Fruit fly (Drosophila melanogaster) whole organism, prepupa: ENCODE data around the gene Pex5.

ENCODE experiments used
- CG11902 ChIP-seq: fragments of 200-800 bp; sonication (Bioruptor generic); optimal IDR thresholded peaks from 3 replicates; lab custom pipeline; 2016; ENCODE audit warnings: missing biosample characterization, missing genetic modification characterization
- CG34406 ChIP-seq: fragments of 200-800 bp; sonication (Bioruptor generic); optimal IDR thresholded peaks from 3 replicates; lab custom pipeline; 2016; ENCODE audit warnings: missing biosample characterization, missing genetic modification characterization
- Eip93F ChIP-seq: fragments of 200-800 bp; sonication (Bioruptor generic); optimal IDR thresholded peaks from 2 replicates; lab custom pipeline; 2016; ENCODE audit warnings: missing biosample characterization, mild to moderate bottlenecking, missing genetic modification characterization
- Gug ChIP-seq: fragments of 200-800 bp; sonication (Bioruptor generic); IDR thresholded peaks from 2 replicates; pipeline ENCODE4 v1.3.6; 2022; ENCODE audit warnings: missing biosample characterization, missing genetic modification characterization
- Met ChIP-seq: fragments of 200-800 bp; sonication (Bioruptor generic); optimal IDR thresholded peaks from 3 replicates; lab custom pipeline; 2016; ENCODE audit warnings: missing biosample characterization, missing genetic modification characterization
- Smox ChIP-seq: fragments of 200-800 bp; sonication (Bioruptor generic); optimal IDR thresholded peaks from 3 replicates; lab custom pipeline; 2016; ENCODE audit warnings: missing biosample characterization, missing genetic modification characterization
- dsx ChIP-seq: fragments of 200-800 bp; optimal IDR thresholded peaks from 3 replicates; lab custom pipeline; 2019; ENCODE audit warnings: missing biosample characterization, mild to moderate bottlenecking, missing genetic modification characterization, moderate library complexity; ENCODE audit not compliant: poor library complexity, severe bottlenecking
- esn ChIP-seq: fragments of 200-800 bp; sonication (Bioruptor generic); optimal IDR thresholded peaks from 2 replicates; lab custom pipeline; 2016; ENCODE audit warnings: missing biosample characterization, mild to moderate bottlenecking, missing genetic modification characterization, moderate library complexity
- ss ChIP-seq, 2 experiments: fragments of 200-800 bp; sonication (Bioruptor generic); optimal IDR thresholded peaks; 2 replicates in 1 of 2; 3 replicates in 1 of 2; lab custom pipeline; 2017 to 2018; ENCODE audit warnings: mild to moderate bottlenecking in 2 of 2, missing biosample characterization in 2 of 2, missing genetic modification characterization in 2 of 2, moderate library complexity in 1 of 2

DNA sequence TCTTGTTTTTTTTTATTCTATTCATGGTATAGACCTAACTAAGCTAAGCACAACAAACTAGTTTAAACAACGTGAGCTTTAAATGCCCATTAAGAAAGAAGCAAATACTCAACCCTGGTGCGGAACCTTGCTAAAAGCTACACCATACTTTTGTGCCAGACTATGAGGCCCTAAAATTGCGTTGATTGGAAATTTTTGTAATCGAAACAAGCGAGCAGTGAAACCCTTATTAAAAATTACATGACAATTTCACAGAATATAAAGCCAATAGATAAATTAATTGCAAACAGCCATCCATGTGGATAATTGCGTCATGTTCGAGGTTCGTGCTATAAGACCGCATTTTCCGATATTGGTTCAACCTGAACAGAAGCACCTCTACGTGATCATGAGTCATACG is 49.8 kb downstream of the Pex5 start:
- TF ChIP-seq Gug (no peak), ss (GFP tag; optimal IDR thresholded peaks at IDR 0.05; lab: Kevin White, UChicago) (no peak), CG11902 (GFP tag; lab: Kevin White, UChicago) (no peak), Met (no peak), CG34406 (GFP tag; lab: Kevin White, UChicago) (no peak), esn (GFP tag; lab: Kevin White, UChicago) (no peak), Smox (GFP tag; lab: Kevin White, UChicago) (no peak), dsx (GFP tag; lab: Kevin White, UChicago) (no peak), Eip93F (GFP tag; lab: Kevin White, UChicago) (no peak)
